Fruit fly (Drosophila melanogaster) whole organism, embryonic: ENCODE data around the gene CG34057.
A peak's percentile ranks its signal among the peaks of the same experiment; 100 is the strongest.

Experiments used
- Antp ChIP-seq: fragments of 200-800 bp; sonication (Bioruptor generic); optimal IDR thresholded peaks from 3 replicates; lab custom pipeline; 2016; ENCODE audit warnings: missing biosample characterization, missing genetic modification characterization
- CG13775 ChIP-seq: fragments of 200-800 bp; sonication (Bioruptor generic); optimal IDR thresholded peaks from 3 replicates; lab custom pipeline; 2017; ENCODE audit warnings: missing biosample characterization, mild to moderate bottlenecking, missing genetic modification characterization
- CG15011 ChIP-seq: fragments of 200-800 bp; sonication (Bioruptor generic); optimal IDR thresholded peaks from 3 replicates; lab custom pipeline; 2018; ENCODE audit warnings: missing biosample characterization, mild to moderate bottlenecking, missing genetic modification characterization
- CG17186 ChIP-seq: fragments of 200-800 bp; sonication (Bioruptor generic); optimal IDR thresholded peaks from 3 replicates; lab custom pipeline; 2017; ENCODE audit warnings: missing biosample characterization, missing genetic modification reagents, missing genetic modification characterization
- CG17359 ChIP-seq: fragments of 200-800 bp; sonication (Bioruptor generic); optimal IDR thresholded peaks from 3 replicates; lab custom pipeline; 2018; ENCODE audit warnings: missing biosample characterization, mild to moderate bottlenecking, missing genetic modification characterization, moderate library complexity
- CG17568 ChIP-seq: fragments of 200-800 bp; sonication (Bioruptor generic); optimal IDR thresholded peaks from 2 replicates; lab custom pipeline; 2018; ENCODE audit warnings: missing biosample characterization, mild to moderate bottlenecking, missing genetic modification characterization, moderate library complexity
- CG18476 ChIP-seq: fragments of 200-800 bp; sonication (Bioruptor generic); optimal IDR thresholded peaks from 2 replicates; lab custom pipeline; 2016; ENCODE audit warnings: missing biosample characterization, mild to moderate bottlenecking, missing genetic modification characterization
- CG2678 ChIP-seq: fragments of 200-800 bp; sonication (Bioruptor generic); optimal IDR thresholded peaks from 3 replicates; lab custom pipeline; 2019; ENCODE audit warnings: missing biosample characterization, mild to moderate bottlenecking, missing genetic modification characterization, moderate library complexity
- CG4328 ChIP-seq: fragments of 200-800 bp; sonication (Bioruptor generic); optimal IDR thresholded peaks from 3 replicates; lab custom pipeline; 2017; ENCODE audit warnings: missing biosample characterization, missing genetic modification reagents, missing genetic modification characterization
- CG4730 ChIP-seq: fragments of 200-800 bp; sonication (Bioruptor generic); IDR thresholded peaks from 2 replicates; pipeline ENCODE4 v1.3.6; 2022; ENCODE audit warnings: missing biosample characterization, missing genetic modification characterization
- CG4820 ChIP-seq: fragments of 200-800 bp; sonication (Bioruptor generic); optimal IDR thresholded peaks from 3 replicates; lab custom pipeline; 2016; ENCODE audit warnings: missing biosample characterization, missing genetic modification characterization
- CG7372 ChIP-seq: fragments of 200-800 bp; sonication (Bioruptor generic); IDR thresholded peaks from 2 replicates; pipeline ENCODE4 v1.3.6; 2022; ENCODE audit warnings: missing biosample characterization, missing genetic modification characterization
- CG9727 ChIP-seq: fragments of 200-800 bp; sonication (Bioruptor generic); optimal IDR thresholded peaks from 3 replicates; lab custom pipeline; 2017; ENCODE audit warnings: missing biosample characterization, mild to moderate bottlenecking, missing genetic modification characterization
- D19A ChIP-seq: fragments of 200-800 bp; optimal IDR thresholded peaks from 3 replicates; lab custom pipeline; 2019; ENCODE audit warnings: missing biosample characterization, mild to moderate bottlenecking, missing genetic modification characterization, moderate library complexity
- Doc2 ChIP-seq: fragments of 200-800 bp; sonication (Bioruptor generic); IDR thresholded peaks from 2 replicates; pipeline ENCODE4 v1.3.6; 2022; ENCODE audit warnings: missing biosample characterization, missing genetic modification characterization
- ERR ChIP-seq: fragments of 200-800 bp; sonication (Bioruptor generic); optimal IDR thresholded peaks from 2 replicates; lab custom pipeline; 2016; ENCODE audit warnings: missing biosample characterization, missing genetic modification characterization
- Fer1 ChIP-seq: fragments of 200-800 bp; sonication (Bioruptor generic); optimal IDR thresholded peaks from 2 replicates; lab custom pipeline; 2017; ENCODE audit warnings: missing biosample characterization, mild to moderate bottlenecking, missing genetic modification characterization
- HmgZ ChIP-seq: fragments of 200-800 bp; sonication (Bioruptor generic); optimal IDR thresholded peaks from 2 replicates; lab custom pipeline; 2018; ENCODE audit warnings: missing biosample characterization, mild to moderate bottlenecking, missing genetic modification characterization
- Jarid2 ChIP-seq: fragments of 200-800 bp; sonication (Bioruptor generic); optimal IDR thresholded peaks from 3 replicates; lab custom pipeline; 2017; ENCODE audit warnings: mild to moderate bottlenecking, missing biosample characterization, missing genetic modification reagents, missing genetic modification characterization
- Mad ChIP-seq: fragments of 200-800 bp; sonication (Bioruptor generic); optimal IDR thresholded peaks from 2 replicates; lab custom pipeline; 2016; ENCODE audit warnings: missing biosample characterization, missing genetic modification characterization
- Med ChIP-seq: fragments of 200-800 bp; sonication (Bioruptor generic); peaks from one replicate; lab custom pipeline; 2016; ENCODE audit warnings: missing biosample characterization, missing genetic modification characterization, mild to moderate bottlenecking, inconsistent platforms, moderate library complexity
- Meics ChIP-seq: fragments of 200-800 bp; sonication (Bioruptor generic); optimal IDR thresholded peaks from 2 replicates; lab custom pipeline; 2017; ENCODE audit warnings: missing biosample characterization, mild to moderate bottlenecking, missing genetic modification characterization
- ato ChIP-seq: fragments of 200-800 bp; sonication (Bioruptor generic); IDR thresholded peaks from 2 replicates; pipeline ENCODE4 v1.3.6; 2022; ENCODE audit warnings: missing biosample characterization, missing genetic modification characterization; ENCODE audit not compliant: partially characterized antibody
- croc ChIP-seq: fragments of 200-800 bp; sonication (Bioruptor generic); conservative IDR thresholded peaks from 3 replicates; pipeline ENCODE4 v1.3.6; 2022; ENCODE audit warnings: missing biosample characterization, missing genetic modification characterization
- crol ChIP-seq: fragments of 200-800 bp; sonication (Bioruptor generic); IDR thresholded peaks from 2 replicates; pipeline ENCODE4 v1.3.6; 2022; ENCODE audit warnings: missing biosample characterization, missing genetic modification characterization
- dmrt99B ChIP-seq: fragments of 200-800 bp; sonication (Bioruptor generic); optimal IDR thresholded peaks from 2 replicates; lab custom pipeline; 2018; ENCODE audit warnings: missing biosample characterization, mild to moderate bottlenecking, missing genetic modification characterization, moderate library complexity
- ems ChIP-seq: fragments of 200-800 bp; sonication (Bioruptor generic); optimal IDR thresholded peaks from 3 replicates; lab custom pipeline; 2016; ENCODE audit warnings: missing biosample characterization, missing genetic modification characterization
- fu2 ChIP-seq: fragments of 200-800 bp; sonication (Bioruptor generic); optimal IDR thresholded peaks from 2 replicates; lab custom pipeline; 2016; ENCODE audit warnings: missing biosample characterization, missing genetic modification characterization
- jing ChIP-seq: fragments of 200-800 bp; sonication (Bioruptor generic); optimal IDR thresholded peaks from 2 replicates; lab custom pipeline; 2018; ENCODE audit warnings: missing biosample characterization, mild to moderate bottlenecking, missing genetic modification characterization
- kah ChIP-seq: fragments of 200-800 bp; sonication (Bioruptor generic); optimal IDR thresholded peaks from 2 replicates; lab custom pipeline; 2018; ENCODE audit warnings: missing biosample characterization, mild to moderate bottlenecking, missing genetic modification characterization
- kni ChIP-seq: fragments of 200-800 bp; sonication (Bioruptor generic); optimal IDR thresholded peaks from 3 replicates; lab custom pipeline; 2017; ENCODE audit warnings: mild to moderate bottlenecking, missing biosample characterization, missing genetic modification reagents, missing genetic modification characterization
- mld ChIP-seq: fragments of 200-800 bp; sonication (Bioruptor generic); IDR thresholded peaks from 3 replicates; pipeline ENCODE4 v1.3.6; 2022; ENCODE audit warnings: missing biosample characterization, missing genetic modification characterization; ENCODE audit not compliant: partially characterized antibody
- nmo ChIP-seq: fragments of 200-800 bp; sonication (Bioruptor generic); optimal IDR thresholded peaks from 2 replicates; lab custom pipeline; 2018; ENCODE audit warnings: missing biosample characterization, mild to moderate bottlenecking, missing genetic modification characterization, moderate library complexity
- onecut ChIP-seq: fragments of 200-800 bp; sonication (Bioruptor generic); IDR thresholded peaks from 2 replicates; pipeline ENCODE4 v1.3.6; 2022; ENCODE audit warnings: missing biosample characterization, missing genetic modification characterization
- p53 ChIP-seq: fragments of 200-800 bp; sonication (Bioruptor generic); optimal IDR thresholded peaks from 2 replicates; lab custom pipeline; 2016; ENCODE audit warnings: missing biosample characterization, missing genetic modification characterization
- pan ChIP-seq, 4 experiments: fragments of >200 bp in 3 of 4; fragments of 200-800 bp in 1 of 4; sonication (Bioruptor generic) in 1 of 4; optimal IDR thresholded peaks in 3 of 4; IDR thresholded peaks in 1 of 4; 2 replicates each; pipeline versions ENCODE4 v1.3.6 to Lab custom; 2017 to 2022; ENCODE audit warnings: missing biosample characterization in 2 of 4, missing genetic modification characterization in 2 of 4, mixed read lengths in 1 of 4
- pb ChIP-seq: fragments of 200-800 bp; sonication (Bioruptor generic); optimal IDR thresholded peaks from 3 replicates; lab custom pipeline; 2016; ENCODE audit warnings: missing biosample characterization, missing genetic modification characterization
- pita ChIP-seq: fragments of 200-800 bp; sonication (Bioruptor generic); optimal IDR thresholded peaks from 2 replicates; lab custom pipeline; 2017; ENCODE audit warnings: missing biosample characterization, mild to moderate bottlenecking, missing genetic modification characterization
- psq ChIP-seq: fragments of 200-800 bp; sonication (Bioruptor generic); optimal IDR thresholded peaks from 2 replicates; lab custom pipeline; 2017; ENCODE audit warnings: missing biosample characterization, missing genetic modification characterization
- ro ChIP-seq: fragments of 200-800 bp; sonication (Bioruptor generic); IDR thresholded peaks from 2 replicates; pipeline ENCODE4 v1.3.6; 2022; ENCODE audit warnings: missing biosample characterization, missing genetic modification characterization
- row ChIP-seq: fragments of 200-800 bp; sonication (Bioruptor generic); IDR thresholded peaks from 3 replicates; pipeline ENCODE4 v1.3.6; 2022; ENCODE audit warnings: missing biosample characterization, missing genetic modification characterization
- slp2 ChIP-seq: fragments of 200-800 bp; sonication (Bioruptor generic); optimal IDR thresholded peaks from 2 replicates; lab custom pipeline; 2016; ENCODE audit warnings: missing biosample characterization, missing genetic modification characterization
- sob ChIP-seq: fragments of 200-800 bp; sonication (Bioruptor generic); IDR thresholded peaks from 2 replicates; pipeline ENCODE4 v1.3.6; 2022; ENCODE audit warnings: missing biosample characterization, missing genetic modification characterization
- sqz ChIP-seq: fragments of 200-800 bp; sonication (Bioruptor generic); optimal IDR thresholded peaks from 3 replicates; lab custom pipeline; 2018; ENCODE audit warnings: missing biosample characterization, mild to moderate bottlenecking, missing genetic modification characterization
- tna ChIP-seq: fragments of 200-800 bp; sonication (Bioruptor generic); IDR thresholded peaks from 2 replicates; pipeline ENCODE4 v1.3.6; 2022; ENCODE audit warnings: missing biosample characterization, missing genetic modification characterization; ENCODE audit not compliant: partially characterized antibody
- ttk ChIP-seq: fragments of 200-800 bp; sonication (Bioruptor generic); IDR thresholded peaks from 2 replicates; pipeline ENCODE4 v2.1.2; 2022; ENCODE audit warnings: missing biosample characterization, missing genetic modification characterization
- usp ChIP-seq: fragments of >200 bp; optimal IDR thresholded peaks from 2 replicates; lab custom pipeline; 2017; ENCODE audit warnings: missing biosample characterization, missing genetic modification characterization
- vnd ChIP-seq: fragments of 200-800 bp; sonication (Bioruptor generic); IDR thresholded peaks from 3 replicates; pipeline ENCODE4 v1.3.6; 2022; ENCODE audit warnings: missing biosample characterization, missing genetic modification characterization; ENCODE audit not compliant: partially characterized antibody
- vvl ChIP-seq: fragments of 200-800 bp; sonication (Bioruptor generic); IDR thresholded peaks from 2 replicates; pipeline ENCODE4 v1.3.6; 2022; ENCODE audit warnings: missing biosample characterization, missing genetic modification characterization
- yki ChIP-seq: fragments of >200 bp; optimal IDR thresholded peaks from 3 replicates; lab custom pipeline; 2018

Gene CG34057

dm6 chr3L:907673-908323 is 10.6 kb downstream of the CG34057 start (continued):
- TF ChIP-seq row (peak; percentile 73), CG17568 (no peak), sqz (GFP tag; lab: Kevin White, UChicago) (no peak), dmrt99B (peak; percentile 52), Meics (GFP tag; lab: Kevin White, UChicago) (no peak), vvl (GFP tag; lab: Robert Waterston, UW) (peak; percentile 37; the same call in 1 of the 2 replicates), nmo (GFP tag; lab: Kevin White, UChicago) (peak; percentile 25), CG4820 (GFP tag; lab: Kevin White, UChicago) (peak; percentile 28), yki (lab: Kevin White, UChicago) (no peak), kni (GFP tag; lab: Kevin White, UChicago) (peak; percentile 7), tna (no peak), croc (GFP tag; lab: Robert Waterston, UW) (0 out of 3 replicates have a peak, but pooled peaks have one; percentile 17), ERR (GFP tag; lab: Kevin White, UChicago) (no peak), Med (GFP tag; lab: Kevin White, UChicago) (peak; percentile 39), vnd (GFP tag; lab: Robert Waterston, UW) (no peak), ttk (GFP tag; lab: Robert Waterston, UW) (no peak), crol (GFP tag; lab: Robert Waterston, UW) (no peak), ems (GFP tag; lab: Kevin White, UChicago) (no peak), D19A (tag; lab: Kevin White, UChicago) (peak; percentile 14), CG4730 (GFP tag; lab: Robert Waterston, UW) (no peak), sob (GFP tag; lab: Robert Waterston, UW) (no peak), fu2 (GFP tag; lab: Kevin White, UChicago) (no peak), CG15011 (GFP tag; lab: Kevin White, UChicago) (no peak), Doc2 (GFP tag; lab: Robert Waterston, UW) (no peak), psq (no peak), pan (optimal IDR thresholded peaks at IDR 0.05; lab: Kevin White, UChicago) (no peak), pan (GFP tag; optimal IDR thresholded peaks at IDR 0.05 in 1 of 2, IDR thresholded peaks at IDR 0.05 in 1 of 2) (no peak), ato (no peak), CG17186 (GFP tag; lab: Kevin White, UChicago) (no peak), pita (GFP tag; lab: Kevin White, UChicago) (no peak), CG17359 (tag; lab: Kevin White, UChicago) (peak; percentile 40), Fer1 (GFP tag; lab: Kevin White, UChicago) (no peak), CG2678 (tag; lab: Kevin White, UChicago) (peak; percentile 55), CG9727 (GFP tag; lab: Kevin White, UChicago) (no peak), Antp (GFP tag; lab: Kevin White, UChicago) (peak; percentile 23), pb (GFP tag; lab: Kevin White, UChicago) (no peak), slp2 (no peak), Jarid2 (GFP tag; lab: Kevin White, UChicago) (no peak), jing (GFP tag; lab: Kevin White, UChicago) (no peak), CG18476 (GFP tag; lab: Kevin White, UChicago) (no peak), p53 (no peak), ro (GFP tag; lab: Robert Waterston, UW) (no peak), Mad (GFP tag; lab: Kevin White, UChicago) (no peak), CG7372 (GFP tag; lab: Robert Waterston, UW) (no peak), CG13775 (GFP tag; lab: Kevin White, UChicago) (peak; percentile 14), onecut (GFP tag; lab: Robert Waterston, UW) (0 out of 2 replicates have a peak, but pooled peaks have one; percentile 46), usp (no peak), kah (GFP tag; lab: Kevin White, UChicago) (no peak), CG4328 (GFP tag; lab: Kevin White, UChicago) (no peak), HmgZ (tag; lab: Kevin White, UChicago) (no peak), mld (no peak)
